Worm (Caenorhabditis elegans) whole organism, early embryonic: ENCODE data around the gene srsx-17.

Experiments used
- B0310.2 ChIP-seq: sonication (generic microtip); optimal IDR thresholded peaks from 2 replicates; lab custom pipeline; 2016; ENCODE audit warnings: mild to moderate bottlenecking, missing genetic modification characterization, missing compliant biosample characterization
- F13C5.2 ChIP-seq: sonication (generic microtip); optimal IDR thresholded peaks from 2 replicates; lab custom pipeline; 2017; ENCODE audit warnings: mild to moderate bottlenecking, missing genetic modification characterization, inconsistent platforms, missing compliant biosample characterization
- aly-1 ChIP-seq: sonication (generic microtip); optimal IDR thresholded peaks from 2 replicates; lab custom pipeline; 2016; ENCODE audit warnings: missing genetic modification characterization, missing compliant biosample characterization
- ama-1 ChIP-seq: fragments of 150-350 bp; optimal IDR thresholded peaks from 2 replicates; lab custom pipeline; 2014
- ceh-13 ChIP-seq: fragments of 200-800 bp; sonication (Bioruptor generic); optimal IDR thresholded peaks from 2 replicates; lab custom pipeline; 2018; ENCODE audit warnings: mild to moderate bottlenecking, missing genetic modification characterization, missing compliant biosample characterization
- ceh-36 ChIP-seq: sonication (generic microtip); optimal IDR thresholded peaks from 2 replicates; lab custom pipeline; 2016; ENCODE audit warnings: missing genetic modification characterization, inconsistent platforms, missing compliant biosample characterization
- ets-7 ChIP-seq: sonication (generic microtip); optimal IDR thresholded peaks from 2 replicates; lab custom pipeline; 2016; ENCODE audit warnings: missing genotype, missing genetic modification characterization, missing compliant biosample characterization
- flt-1 ChIP-seq: fragments of 200-800 bp; sonication (Bioruptor generic); IDR thresholded peaks from 2 replicates; pipeline ENCODE4 v1.3.6; 2022; ENCODE audit warnings: missing genetic modification characterization, missing compliant biosample characterization
- hmbx-1 ChIP-seq: sonication (generic microtip); optimal IDR thresholded peaks from 2 replicates; lab custom pipeline; 2016; ENCODE audit warnings: mild to moderate bottlenecking, missing genetic modification characterization, missing compliant biosample characterization
- hmg-4 ChIP-seq: fragments of 200-800 bp; sonication (Bioruptor generic); optimal IDR thresholded peaks from 2 replicates; lab custom pipeline; 2018; ENCODE audit warnings: mild to moderate bottlenecking, missing genetic modification characterization, missing compliant biosample characterization
- tbx-11 ChIP-seq: fragments of 200-800 bp; sonication (Bioruptor generic); IDR thresholded peaks from 2 replicates; pipeline ENCODE4 v1.3.6; 2022; ENCODE audit warnings: missing genetic modification characterization, missing compliant biosample characterization
- tbx-37 ChIP-seq: fragments of 200-800 bp; sonication (Bioruptor generic); conservative IDR thresholded peaks from 2 replicates; pipeline ENCODE4 v1.3.6; 2022; ENCODE audit warnings: missing genetic modification reagents, missing genetic modification characterization, missing compliant biosample characterization
- tra-4 ChIP-seq: sonication (generic microtip); optimal IDR thresholded peaks from 2 replicates; lab custom pipeline; 2017; ENCODE audit warnings: missing genetic modification characterization, missing compliant biosample characterization

DNA sequence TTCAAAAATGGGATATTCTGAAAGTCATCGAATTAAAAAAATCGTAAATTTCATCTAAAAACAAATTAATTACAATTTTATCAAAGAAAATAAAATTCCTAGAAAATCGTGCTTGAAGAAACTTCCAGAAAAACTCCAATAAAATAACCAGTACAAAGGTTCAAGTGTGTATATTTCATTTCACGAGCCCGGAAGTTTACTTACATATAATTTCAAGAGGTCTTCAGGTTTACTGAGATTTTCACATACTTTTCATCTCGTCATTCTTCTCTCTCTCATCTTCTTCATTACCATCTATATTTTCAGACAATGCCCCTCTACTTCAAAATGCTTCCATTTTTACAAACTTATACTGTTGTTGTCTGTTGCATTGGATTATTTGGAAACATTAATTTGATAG is 5.2 kb upstream of the srsx-17 start, which contains the start of gene srsx-18:
- TF ChIP-seq ets-7 (tag; lab: Kevin White, UChicago) (no peak), aly-1 (no peak), ama-1 (lab: Kevin White, UChicago) (no peak), tbx-37 (GFP tag; lab: Robert Waterston, UW) (no peak), B0310.2 (no peak), tra-4 (no peak), flt-1 (no peak), hmbx-1 (tag; lab: Kevin White, UChicago) (no peak), tbx-11 (no peak), ceh-36 (tag; lab: Kevin White, UChicago) (no peak), F13C5.2 (no peak), ceh-13 (GFP tag; lab: Kevin White, UChicago) (no peak), hmg-4 (GFP tag; lab: Kevin White, UChicago) (no peak)
